Worm (Caenorhabditis elegans): ENCODE measurements around the gene srh-27.

DNA sequence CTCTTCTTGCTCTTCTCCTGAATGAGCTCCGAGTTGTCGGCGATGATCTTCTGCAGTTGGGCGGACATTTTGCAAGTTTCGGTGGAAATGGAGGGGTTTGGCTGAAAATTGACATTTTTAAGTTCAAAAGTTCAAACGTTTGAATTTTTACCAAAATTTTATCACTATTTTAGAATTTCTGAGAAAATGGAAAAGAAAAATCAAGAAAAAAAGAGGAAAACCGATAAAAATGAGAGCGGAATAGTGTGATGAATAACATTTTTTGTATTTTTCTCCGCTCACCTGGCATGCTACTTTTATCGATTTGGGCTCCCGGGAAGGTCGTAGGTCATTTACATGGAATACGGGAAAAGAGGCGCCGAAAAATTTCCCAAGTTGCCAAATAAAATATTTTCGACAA lies 36.7 kb downstream of the srh-27 start, which contains the start of gene F15A4.10:
- TF ChIP-seq sea-2 (GFP tag; IDR thresholded peaks at IDR 0.05) (no peak), mel-28 (tag; optimal IDR thresholded peaks at IDR 0.05; ENCODE audit: borderline replicate concordance) (no peak)

Measured in whole organism, young adult.